Worm (Caenorhabditis elegans) whole organism, L4 larva: Measurements from ENCODE around the gene C34B4.5.

Experiments used
- D1046.2 ChIP-seq: fragments of 200-800 bp; sonication (Bioruptor generic); IDR thresholded peaks from 2 replicates; pipeline ENCODE4 v1.3.6; 2022; ENCODE audit warnings: missing genetic modification characterization, missing compliant biosample characterization
- F44E2.7 ChIP-seq: fragments of 200-800 bp; sonication (Bioruptor generic); IDR thresholded peaks from 2 replicates; pipeline ENCODE4 v2.1.2; 2022; ENCODE audit warnings: missing genetic modification characterization, missing compliant biosample characterization
- F49E8.2 ChIP-seq: sonication (generic microtip); optimal IDR thresholded peaks from 2 replicates; lab custom pipeline; 2016; ENCODE audit warnings: missing compliant biosample characterization, mild to moderate bottlenecking, missing genetic modification characterization, borderline replicate concordance
- Y105C5A.15 ChIP-seq: fragments of 200-800 bp; sonication (Bioruptor generic); IDR thresholded peaks from 2 replicates; pipeline ENCODE4 v1.3.6; 2022; ENCODE audit warnings: missing genetic modification characterization, missing compliant biosample characterization
- Y75B8A.6 ChIP-seq: fragments of 200-800 bp; sonication (Bioruptor generic); IDR thresholded peaks from 2 replicates; pipeline ENCODE4 v1.3.6; 2022; ENCODE audit warnings: missing genetic modification reagents, missing genetic modification characterization, missing compliant biosample characterization
- ZK546.5 ChIP-seq, 2 experiments: sonication (generic microtip); optimal IDR thresholded peaks; 2 replicates each; lab custom pipeline; 2017; ENCODE audit warnings: missing biosample characterization in 2 of 2, missing genetic modification characterization in 2 of 2
- aha-1 ChIP-seq: fragments of 150-350 bp; peaks from one replicate; lab custom pipeline; 2014; ENCODE audit warnings: missing biosample characterization, missing genetic modification characterization
- arid-1 ChIP-seq: fragments of 200-800 bp; sonication (Bioruptor generic); conservative IDR thresholded peaks from 2 replicates; pipeline ENCODE4 v1.3.6; 2022; ENCODE audit warnings: missing genetic modification reagents, missing genetic modification characterization, missing compliant biosample characterization
- attf-4 ChIP-seq: sonication (generic microtip); optimal IDR thresholded peaks from 3 replicates; lab custom pipeline; 2017; ENCODE audit warnings: missing biosample characterization, missing genetic modification characterization
- ceh-20 ChIP-seq: fragments of 200-800 bp; sonication (Bioruptor generic); IDR thresholded peaks from 2 replicates; pipeline ENCODE4 v1.3.6; 2022; ENCODE audit warnings: missing genetic modification reagents, missing genetic modification characterization, missing compliant biosample characterization
- ceh-32 ChIP-seq: sonication (generic microtip); optimal IDR thresholded peaks from 2 replicates; lab custom pipeline; 2016; ENCODE audit warnings: mild to moderate bottlenecking, missing genetic modification characterization, missing compliant biosample characterization; ENCODE audit not compliant: poor library complexity
- ceh-44 ChIP-seq: fragments of 200-800 bp; sonication (Bioruptor generic); IDR thresholded peaks from 2 replicates; pipeline ENCODE4 v1.3.6; 2022; ENCODE audit warnings: missing genetic modification reagents, missing genetic modification characterization, missing compliant biosample characterization
- ceh-82 ChIP-seq: sonication (generic microtip); optimal IDR thresholded peaks from 2 replicates; lab custom pipeline; 2017; ENCODE audit warnings: missing biosample characterization, missing genetic modification characterization
- ces-1 ChIP-seq: fragments of 150-350 bp; sonication (generic microtip); optimal IDR thresholded peaks from 4 replicates; lab custom pipeline; 2014; ENCODE audit warnings: missing biosample characterization, missing genetic modification reagents, missing genetic modification characterization
- daf-19 ChIP-seq: fragments of 200-800 bp; sonication (Bioruptor generic); conservative IDR thresholded peaks from 2 replicates; pipeline ENCODE4 v1.3.6; 2022; ENCODE audit warnings: missing genetic modification characterization, missing compliant biosample characterization
- duxl-1 ChIP-seq: sonication (generic microtip); optimal IDR thresholded peaks from 2 replicates; lab custom pipeline; 2016; ENCODE audit warnings: mild to moderate bottlenecking, missing genetic modification characterization, moderate library complexity, missing compliant biosample characterization; ENCODE audit not compliant: poor library complexity
- lim-7 ChIP-seq: fragments of 200-800 bp; sonication (Bioruptor generic); IDR thresholded peaks from 2 replicates; pipeline ENCODE4 v1.3.6; 2022; ENCODE audit warnings: missing genetic modification characterization, missing compliant biosample characterization
- lin-13 ChIP-seq: fragments of 150-350 bp; optimal IDR thresholded peaks from 2 replicates; lab custom pipeline; 2014; ENCODE audit warnings: missing biosample characterization, missing genetic modification reagents, missing genetic modification characterization
- lin-29 ChIP-seq: fragments of 200-800 bp; sonication (Bioruptor generic); IDR thresholded peaks from 2 replicates; pipeline ENCODE4 v1.3.6; 2022; ENCODE audit warnings: missing genetic modification reagents, missing genetic modification characterization, missing compliant biosample characterization
- mes-2 ChIP-seq: sonication (generic microtip); optimal IDR thresholded peaks from 2 replicates; lab custom pipeline; 2016; ENCODE audit warnings: missing genotype, mild to moderate bottlenecking, missing genetic modification characterization, missing compliant biosample characterization; ENCODE audit not compliant: poor library complexity, severe bottlenecking
- nhr-11 ChIP-seq: fragments of 150-350 bp; optimal IDR thresholded peaks from 2 replicates; lab custom pipeline; 2014; ENCODE audit warnings: missing biosample characterization, missing genetic modification characterization
- nhr-111 ChIP-seq: fragments of 200-800 bp; sonication (Bioruptor generic); optimal IDR thresholded peaks from 2 replicates; lab custom pipeline; 2018; ENCODE audit warnings: mild to moderate bottlenecking, missing genetic modification characterization, missing compliant biosample characterization
- nhr-237 ChIP-seq: sonication (generic microtip); optimal IDR thresholded peaks from 2 replicates; lab custom pipeline; 2017; ENCODE audit warnings: missing biosample characterization, missing genetic modification characterization
- nhr-25 ChIP-seq: sonication (generic microtip); optimal IDR thresholded peaks from 2 replicates; lab custom pipeline; 2017; ENCODE audit warnings: missing genetic modification characterization, mild to moderate bottlenecking, missing compliant biosample characterization, antibody characterized with exemption, moderate library complexity, borderline replicate concordance; ENCODE audit not compliant: insufficient read depth
- nhr-42 ChIP-seq: fragments of 200-800 bp; sonication (Bioruptor generic); IDR thresholded peaks from 2 replicates; pipeline ENCODE4 v1.3.6; 2022; ENCODE audit warnings: missing genetic modification characterization, missing compliant biosample characterization
- nhr-48 ChIP-seq: sonication (generic microtip); optimal IDR thresholded peaks from 2 replicates; lab custom pipeline; 2016; ENCODE audit warnings: mild to moderate bottlenecking, missing genetic modification characterization, missing compliant biosample characterization
- nhr-76 ChIP-seq: fragments of 150-350 bp; optimal IDR thresholded peaks from 2 replicates; lab custom pipeline; 2014; ENCODE audit warnings: missing biosample characterization, missing genetic modification characterization
- nhr-77 ChIP-seq: fragments of 150-350 bp; optimal IDR thresholded peaks from 2 replicates; lab custom pipeline; 2014; ENCODE audit warnings: missing biosample characterization, missing genetic modification characterization
- pha-4 ChIP-seq, 2 experiments: fragments of 150-350 bp in 1 of 2; fragments of 200-800 bp in 1 of 2; sonication (Bioruptor generic) in 1 of 2; IDR thresholded peaks in 1 of 2; optimal IDR thresholded peaks in 1 of 2; 2 replicates each; pipeline versions ENCODE4 v1.3.6 to Lab custom; 2014 to 2022; ENCODE audit warnings: missing genetic modification characterization in 2 of 2, missing genetic modification reagents in 2 of 2, missing biosample characterization in 1 of 2, missing compliant biosample characterization in 1 of 2
- spr-3 ChIP-seq: fragments of 200-800 bp; sonication (Bioruptor generic); optimal IDR thresholded peaks from 2 replicates; lab custom pipeline; 2018; ENCODE audit warnings: mild to moderate bottlenecking, missing genetic modification characterization, missing compliant biosample characterization
- tag-97 ChIP-seq: fragments of 200-800 bp; sonication (Bioruptor generic); IDR thresholded peaks from 2 replicates; pipeline ENCODE4 v1.3.6; 2022; ENCODE audit warnings: missing genetic modification characterization, missing compliant biosample characterization
- tra-1 ChIP-seq: fragments of 200-800 bp; sonication (Bioruptor generic); IDR thresholded peaks from 2 replicates; pipeline ENCODE4 v1.3.6; 2022; ENCODE audit warnings: missing genetic modification reagents, missing genetic modification characterization, missing compliant biosample characterization
- unc-130 ChIP-seq: sonication (generic microtip); optimal IDR thresholded peaks from 2 replicates; lab custom pipeline; 2016; ENCODE audit warnings: missing genetic modification reagents, missing genetic modification characterization, missing compliant biosample characterization
- unc-62 ChIP-seq, 3 experiments: fragments of 150-350 bp in 1 of 3; sonication (generic microtip); optimal IDR thresholded peaks in 2 of 3; peaks in 1 of 3; 1 replicate in 1 of 3; 2 replicates in 2 of 3; lab custom pipeline; 2014 to 2017; ENCODE audit warnings: missing biosample characterization in 3 of 3, missing genetic modification characterization in 3 of 3, missing genetic modification reagents in 3 of 3, missing genotype in 1 of 3
- zfp-3 ChIP-seq: fragments of 200-800 bp; sonication (Bioruptor generic); conservative IDR thresholded peaks from 2 replicates; pipeline ENCODE4 v1.3.6; 2022; ENCODE audit warnings: missing genetic modification reagents, missing genetic modification characterization, missing compliant biosample characterization
- zip-11 ChIP-seq: fragments of 200-800 bp; sonication (Bioruptor generic); IDR thresholded peaks from 2 replicates; pipeline ENCODE4 v1.3.6; 2022; ENCODE audit warnings: missing genetic modification characterization, missing compliant biosample characterization
- ztf-11 ChIP-seq: fragments of 150-350 bp; optimal IDR thresholded peaks from 2 replicates; lab custom pipeline; 2014; ENCODE audit warnings: missing biosample characterization, missing genetic modification characterization

C34B4.5 gene

DNA sequence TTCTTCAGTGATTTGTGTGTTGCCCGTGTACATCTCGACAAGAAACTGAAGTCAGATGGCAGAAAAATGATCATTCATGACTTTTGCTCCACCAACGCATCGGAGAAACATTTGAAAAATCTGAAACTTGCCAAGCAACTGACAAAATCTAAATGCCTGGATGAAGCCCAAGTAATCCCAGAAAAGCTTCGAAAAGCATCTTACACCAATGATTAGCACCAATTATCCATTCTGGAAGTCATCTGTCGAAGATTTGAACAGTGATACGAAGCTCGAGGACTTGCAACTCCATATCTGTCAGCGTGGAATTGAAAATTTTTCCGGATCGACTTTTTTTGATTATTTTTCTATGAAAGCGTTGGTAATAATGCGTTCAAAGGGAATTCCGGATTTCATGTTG is 32.4 kb upstream of the C34B4.5 start:
- TF ChIP-seq ceh-82 (tag; lab: Kevin White, UChicago) (no peak), unc-62 (GFP tag; optimal IDR thresholded peaks at IDR 0.05 in 1 of 2; lab: Kevin White, UChicago) (peak in 1 of 2 experiments; percentile 91), unc-62 (tag; optimal IDR thresholded peaks at IDR 0.05; lab: Kevin White, UChicago) (no peak)

ce11 chrV:13064164-13064563 is 31.6 kb upstream of the C34B4.5 start:
- TF ChIP-seq ceh-44 (GFP tag; lab: Robert Waterston, UW) (0 out of 2 replicates have a peak, but pooled peaks have one; percentile 31), F49E8.2 (tag; lab: Kevin White, UChicago) (no peak), duxl-1 (tag; lab: Kevin White, UChicago) (no peak), aha-1 (tag; lab: Kevin White, UChicago) (peak; percentile 56), daf-19 (GFP tag; lab: Robert Waterston, UW) (0 out of 2 replicates have a peak, but pooled peaks have one; percentile 13)
- TF ChIP-seq, all 104 proteins: peak for 3

DNA sequence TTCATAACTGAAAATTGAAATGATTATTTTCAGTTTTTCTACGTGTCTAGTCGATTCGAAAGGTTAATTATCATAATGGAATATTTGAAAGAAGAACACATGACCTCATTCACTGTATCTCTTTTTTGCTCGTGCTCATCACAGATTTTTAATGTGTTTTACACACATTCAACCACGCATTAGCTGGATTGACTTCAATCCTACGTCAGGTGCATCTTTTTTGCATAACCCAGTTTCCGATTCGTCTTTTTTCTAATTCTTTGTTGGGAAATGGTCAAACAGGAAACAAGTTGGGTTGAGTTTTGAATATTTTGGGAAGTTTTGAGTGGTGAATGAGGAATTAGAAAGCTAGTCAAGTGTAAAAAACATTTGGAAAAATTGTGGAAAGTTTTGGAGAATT is 25.5 kb upstream of the C34B4.5 start:
- TF ChIP-seq arid-1 (GFP tag; lab: Robert Waterston, UW) (no peak), aha-1 (tag; lab: Kevin White, UChicago) (peak; percentile 91), ztf-11 (no peak), lin-13 (GFP tag; lab: Kevin White, UChicago) (no peak)

ce11 chrV:13071052-13071451 is 24.7 kb upstream of the C34B4.5 start, which contains the start of gene C34B4.3:
Gene C34B4.3 (minus strand): TSS chrV:13071152.
- TF ChIP-seq nhr-42 (GFP tag; lab: Robert Waterston, UW), result no peak
- TF ChIP-seq F44E2.7 (GFP tag; lab: Robert Waterston, UW), result no peak
- TF ChIP-seq zfp-3 (GFP tag; lab: Robert Waterston, UW), result no peak
- no peak for TF ChIP-seq unc-130 (GFP tag; lab: Kevin White, UChicago)
- TF ChIP-seq D1046.2, result no peak
- no peak for TF ChIP-seq mes-2
- TF ChIP-seq ZK546.5 (tag; optimal IDR thresholded peaks at IDR 0.05; lab: Kevin White, UChicago), result no peak
- TF ChIP-seq attf-4 (tag; lab: Kevin White, UChicago), result no peak
- TF ChIP-seq, all 104 proteins: peak for 0

DNA sequence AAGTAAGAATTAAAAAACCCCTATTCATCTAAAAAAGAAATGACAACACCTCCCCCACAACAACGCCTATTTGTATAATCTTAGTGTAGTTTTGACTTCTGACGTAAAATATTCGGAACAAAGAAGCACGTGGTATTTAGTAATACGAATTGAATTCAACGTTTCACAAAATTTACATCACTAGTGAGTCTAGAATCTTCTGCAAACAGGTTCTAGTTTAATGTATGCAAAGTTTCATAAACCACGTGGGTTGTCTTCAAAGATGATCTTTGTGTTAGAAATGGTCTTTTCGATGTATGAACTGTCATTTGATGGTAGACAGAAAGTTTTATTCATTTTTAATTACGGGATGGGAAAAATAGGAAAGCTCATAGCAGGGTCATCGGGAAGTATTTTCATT is 22.6 kb upstream of the C34B4.5 start:
- TF ChIP-seq spr-3 (GFP tag; lab: Kevin White, UChicago) (no peak), nhr-77 (tag; lab: Kevin White, UChicago) (no peak), nhr-237 (tag; lab: Kevin White, UChicago) (no peak), Y75B8A.6 (GFP tag; lab: Robert Waterston, UW) (no peak), lim-7 (no peak), tag-97 (GFP tag; lab: Robert Waterston, UW) (no peak), ces-1 (no peak), nhr-25 (tag; lab: Kevin White, UChicago) (no peak), tra-1 (GFP tag; lab: Robert Waterston, UW) (no peak), unc-62 (GFP tag; optimal IDR thresholded peaks at IDR 0.05 in 1 of 2; lab: Kevin White, UChicago) (no peak), unc-62 (tag; optimal IDR thresholded peaks at IDR 0.05; lab: Kevin White, UChicago) (no peak), ZK546.5 (tag; optimal IDR thresholded peaks at IDR 0.05; lab: Kevin White, UChicago) (no peak), nhr-11 (tag; lab: Kevin White, UChicago) (no peak)

DNA sequence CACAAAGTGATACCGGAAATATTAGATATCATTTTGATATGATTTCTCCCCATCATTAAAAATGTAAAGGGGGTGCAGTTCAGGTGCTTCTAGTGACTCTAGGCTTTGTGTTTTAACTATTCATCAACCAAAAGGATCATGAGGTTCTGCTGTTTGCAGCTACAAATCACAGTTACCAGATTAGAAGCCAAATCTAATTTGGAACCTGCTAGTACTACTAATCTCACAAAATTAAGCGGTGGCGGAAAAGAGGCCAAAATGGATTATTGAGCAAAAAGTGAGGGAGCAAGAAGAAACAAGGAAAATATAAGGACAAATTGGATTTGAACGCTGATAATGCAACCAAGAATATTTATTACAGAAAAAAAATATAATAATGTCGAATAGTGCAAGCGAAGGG is 21.6 kb upstream of the C34B4.5 start:
- TF ChIP-seq lin-29 (no peak), ceh-20 (GFP tag; lab: Robert Waterston, UW) (no peak), ceh-32 (tag; lab: Kevin White, UChicago) (no peak), nhr-25 (tag; lab: Kevin White, UChicago) (no peak), arid-1 (GFP tag; lab: Robert Waterston, UW) (no peak), nhr-237 (tag; lab: Kevin White, UChicago) (no peak), ces-1 (no peak), zfp-3 (GFP tag; lab: Robert Waterston, UW) (no peak), nhr-111 (GFP tag; lab: Kevin White, UChicago) (no peak), ztf-11 (no peak), pha-4 (GFP tag; IDR thresholded peaks at IDR 0.05; lab: Robert Waterston, UW) (no peak), pha-4 (tag; optimal IDR thresholded peaks at IDR 0.05; lab: Kevin White, UChicago) (no peak), nhr-48 (tag; lab: Kevin White, UChicago) (no peak), duxl-1 (tag; lab: Kevin White, UChicago) (no peak), Y105C5A.15 (GFP tag; lab: Robert Waterston, UW) (no peak), zip-11 (GFP tag; lab: Robert Waterston, UW) (no peak), nhr-76 (tag; lab: Kevin White, UChicago) (no peak), unc-130 (GFP tag; lab: Kevin White, UChicago) (no peak)
